Fruit fly (Drosophila melanogaster) whole organism, prepupa: ENCODE data around the gene CG33272.

Experiments used
- Blimp-1 ChIP-seq: fragments of 200-800 bp; sonication (Bioruptor generic); optimal IDR thresholded peaks from 3 replicates; lab custom pipeline; 2017; ENCODE audit warnings: missing biosample characterization, missing genetic modification characterization, mild to moderate bottlenecking, moderate library complexity, missing genetic modification reagents
- CG10669 ChIP-seq: fragments of 200-800 bp; sonication (Bioruptor generic); optimal IDR thresholded peaks from 3 replicates; lab custom pipeline; 2018; ENCODE audit warnings: missing biosample characterization, mild to moderate bottlenecking, missing genetic modification characterization, moderate library complexity
- CG8119 ChIP-seq: fragments of 200-800 bp; sonication (Bioruptor generic); IDR thresholded peaks from 3 replicates; pipeline ENCODE4 v1.3.6; 2022; ENCODE audit warnings: missing biosample characterization, missing genetic modification characterization
- Eip75B ChIP-seq: fragments of 200-800 bp; sonication (Bioruptor generic); optimal IDR thresholded peaks from 3 replicates; lab custom pipeline; 2016; ENCODE audit warnings: missing biosample characterization, missing genetic modification characterization
- Hr39 ChIP-seq: fragments of 200-800 bp; sonication (Bioruptor generic); optimal IDR thresholded peaks from 2 replicates; lab custom pipeline; 2016; ENCODE audit warnings: missing biosample characterization, missing genetic modification characterization
- Smox ChIP-seq: fragments of 200-800 bp; sonication (Bioruptor generic); optimal IDR thresholded peaks from 3 replicates; lab custom pipeline; 2016; ENCODE audit warnings: missing biosample characterization, missing genetic modification characterization
- Sox102F ChIP-seq: fragments of 200-800 bp; sonication (Bioruptor generic); optimal IDR thresholded peaks from 2 replicates; lab custom pipeline; 2016; ENCODE audit warnings: missing biosample characterization, mild to moderate bottlenecking, missing genetic modification characterization
- Sox15 ChIP-seq: fragments of 200-800 bp; sonication (Bioruptor generic); optimal IDR thresholded peaks from 3 replicates; lab custom pipeline; 2016; ENCODE audit warnings: missing biosample characterization, missing genetic modification characterization
- cyc ChIP-seq: fragments of 200-800 bp; sonication (Bioruptor generic); optimal IDR thresholded peaks from 3 replicates; lab custom pipeline; 2016; ENCODE audit warnings: missing biosample characterization, missing genetic modification characterization
- topi ChIP-seq: fragments of 200-800 bp; sonication (Bioruptor generic); optimal IDR thresholded peaks from 3 replicates; lab custom pipeline; 2016; ENCODE audit warnings: missing biosample characterization, missing genetic modification characterization

DNA sequence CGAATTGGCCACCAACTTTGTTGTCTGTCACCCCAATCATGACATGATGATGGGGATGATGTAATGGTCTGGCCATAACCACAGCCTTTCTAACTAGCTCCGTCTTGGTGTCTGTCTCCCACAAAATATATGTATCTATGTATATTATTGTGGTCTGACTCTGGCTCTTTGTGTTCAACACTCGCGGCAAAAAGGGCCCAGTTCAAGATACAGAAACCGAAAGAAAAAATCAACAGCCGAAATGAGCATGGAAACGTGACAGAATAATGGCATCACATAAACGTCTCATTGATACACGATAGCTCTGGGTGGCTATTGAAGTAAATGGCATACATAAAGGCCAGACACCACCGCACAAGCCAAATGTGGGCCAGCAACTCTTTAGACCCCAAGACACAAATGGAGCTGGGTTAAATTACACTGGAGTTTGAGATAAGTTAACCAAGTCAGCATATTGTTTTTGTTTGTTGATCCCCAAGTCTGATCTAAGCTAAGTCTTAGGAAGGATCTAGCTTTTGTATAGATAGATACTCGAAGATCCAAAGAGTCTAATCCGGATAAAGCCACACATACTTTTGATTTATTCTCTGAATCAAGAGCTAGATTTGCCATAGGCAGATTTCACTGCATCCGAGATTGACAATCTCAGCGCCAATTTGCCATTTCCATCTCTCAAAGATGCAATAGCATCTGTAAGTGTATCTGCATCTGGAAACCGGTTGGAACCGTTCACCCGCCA, 21.8 kb upstream of the CG33272 start:
- no peak for TF ChIP-seq Eip75B (GFP tag; lab: Kevin White, UChicago)
- TF ChIP-seq Smox (GFP tag; lab: Kevin White, UChicago) = no peak
- no peak for TF ChIP-seq Blimp-1
- TF ChIP-seq CG8119 (GFP tag; lab: Robert Waterston, UW) = no peak
- no peak for TF ChIP-seq CG10669 (GFP tag; lab: Kevin White, UChicago)
- TF ChIP-seq topi (GFP tag; lab: Kevin White, UChicago) = no peak
- no peak for TF ChIP-seq cyc
- TF ChIP-seq Sox102F (GFP tag; lab: Kevin White, UChicago) = no peak
- TF ChIP-seq Sox15 = no peak
- TF ChIP-seq Hr39 (GFP tag; lab: Kevin White, UChicago) = no peak
